Worm (Caenorhabditis elegans) whole organism, mixed stage, embryonic: Measurements from ENCODE around the gene ugt-23.

ENCODE experiments used
- M03D4.4 ChIP-seq: sonication (generic microtip); optimal IDR thresholded peaks from 2 replicates; lab custom pipeline; 2017; ENCODE audit warnings: mild to moderate bottlenecking, missing genetic modification characterization, missing compliant biosample characterization
- bed-3 ChIP-seq: fragments of 200-800 bp; sonication (Bioruptor generic); optimal IDR thresholded peaks from 3 replicates; lab custom pipeline; 2018; ENCODE audit warnings: mild to moderate bottlenecking, missing genetic modification characterization, moderate library complexity, missing compliant biosample characterization
- blmp-1 ChIP-seq: fragments of 150-350 bp; optimal IDR thresholded peaks from 2 replicates; lab custom pipeline; 2014; ENCODE audit warnings: missing biosample characterization, missing genetic modification characterization
- ceh-83 ChIP-seq: fragments of 200-800 bp; sonication (Bioruptor generic); optimal IDR thresholded peaks from 2 replicates; lab custom pipeline; 2018; ENCODE audit warnings: mild to moderate bottlenecking, missing genetic modification characterization, missing compliant biosample characterization
- elt-1 ChIP-seq: sonication (generic microtip); optimal IDR thresholded peaks from 2 replicates; lab custom pipeline; 2017; ENCODE audit warnings: missing genetic modification characterization, mild to moderate bottlenecking, missing compliant biosample characterization, antibody characterized with exemption, moderate library complexity, borderline replicate concordance; ENCODE audit not compliant: insufficient read depth
- lin-13 ChIP-seq: fragments of 150-350 bp; optimal IDR thresholded peaks from 2 replicates; lab custom pipeline; 2014; ENCODE audit warnings: missing biosample characterization, missing genetic modification characterization
- lsy-2 ChIP-seq: fragments of 150-350 bp; optimal IDR thresholded peaks from 2 replicates; lab custom pipeline; 2014; ENCODE audit warnings: missing biosample characterization, missing genetic modification characterization
- mab-5 ChIP-seq: fragments of 150-350 bp; optimal IDR thresholded peaks from 2 replicates; lab custom pipeline; 2014; ENCODE audit warnings: missing biosample characterization, missing genetic modification characterization
- mls-2 ChIP-seq: sonication (generic microtip); optimal IDR thresholded peaks from 2 replicates; lab custom pipeline; 2016; ENCODE audit warnings: mild to moderate bottlenecking, missing genetic modification characterization, moderate library complexity, missing compliant biosample characterization
- nhr-12 ChIP-seq: fragments of 150-350 bp; optimal IDR thresholded peaks from 2 replicates; lab custom pipeline; 2014; ENCODE audit warnings: missing biosample characterization, missing genetic modification characterization
- nhr-28 ChIP-seq: fragments of 150-350 bp; optimal IDR thresholded peaks from 2 replicates; lab custom pipeline; 2014; ENCODE audit warnings: missing biosample characterization, missing genetic modification characterization
- pha-4 ChIP-seq: fragments of 150-350 bp; optimal IDR thresholded peaks from 2 replicates; lab custom pipeline; 2018; ENCODE audit warnings: missing biosample characterization, missing genetic modification reagents, missing genetic modification characterization
- snpc-4 ChIP-seq: fragments of 150-350 bp; optimal IDR thresholded peaks from 2 replicates; lab custom pipeline; 2014; ENCODE audit warnings: missing biosample characterization, missing genetic modification characterization
- sptf-1 ChIP-seq: sonication (generic microtip); optimal IDR thresholded peaks from 2 replicates; lab custom pipeline; 2017; ENCODE audit warnings: mild to moderate bottlenecking, missing genetic modification characterization, moderate library complexity, missing compliant biosample characterization
- unc-120 ChIP-seq: sonication (generic microtip); optimal IDR thresholded peaks from 2 replicates; lab custom pipeline; 2017; ENCODE audit warnings: missing genetic modification characterization, missing compliant biosample characterization; ENCODE audit not compliant: poor library complexity, severe bottlenecking
- unc-62 ChIP-seq: fragments of 150-350 bp; optimal IDR thresholded peaks from 2 replicates; lab custom pipeline; 2014; ENCODE audit warnings: missing biosample characterization, missing genetic modification reagents, missing genetic modification characterization
- zip-8 ChIP-seq: fragments of 150-350 bp; optimal IDR thresholded peaks from 2 replicates; lab custom pipeline; 2014; ENCODE audit warnings: missing biosample characterization, missing genetic modification characterization
- ztf-11 ChIP-seq: fragments of 150-350 bp; optimal IDR thresholded peaks from 2 replicates; lab custom pipeline; 2014; ENCODE audit warnings: missing biosample characterization, missing genetic modification characterization

Gene ugt-23

DNA sequence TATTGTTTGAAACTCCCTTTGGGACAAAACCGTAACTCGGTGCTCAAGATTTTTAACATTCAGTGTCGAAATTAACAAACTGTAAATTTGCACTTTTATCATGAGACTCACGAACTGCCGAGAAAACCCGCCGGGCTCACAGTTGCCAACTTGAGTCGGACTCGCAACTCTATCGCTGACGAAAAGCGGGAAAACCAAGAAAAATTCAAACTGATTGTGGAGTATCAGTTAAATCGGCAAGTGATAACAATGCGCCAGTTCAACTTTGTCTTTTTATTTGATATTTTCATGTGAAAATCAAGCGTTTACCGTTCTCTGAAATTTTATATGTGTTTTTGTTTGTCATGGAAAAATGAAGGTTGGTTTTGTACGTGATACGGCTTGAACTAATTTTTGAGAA lies 42.4 kb downstream of the ugt-23 start:
- TF ChIP-seq unc-120 (tag; lab: Kevin White, UChicago) (no peak), sptf-1 (tag; lab: Kevin White, UChicago) (no peak)
- TF ChIP-seq, all 35 proteins: peak for 0

DNA sequence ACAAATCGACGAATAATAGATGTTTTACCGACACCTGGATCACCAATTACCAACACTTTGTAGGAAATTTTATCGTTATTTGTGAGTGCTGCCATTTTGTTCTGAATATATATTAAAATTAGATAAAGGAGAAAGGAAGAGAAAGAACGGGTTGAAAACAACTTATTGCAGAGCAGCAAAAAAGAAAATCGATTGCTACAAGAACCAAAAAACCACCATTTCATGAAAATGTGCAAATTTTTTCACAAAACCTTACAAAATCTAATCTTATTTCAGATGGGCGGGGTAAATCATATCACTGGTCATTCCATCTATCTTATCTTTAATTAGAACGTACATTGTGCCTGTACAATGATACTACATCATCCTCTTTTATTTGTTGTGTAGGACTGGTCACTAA lies 42.9 kb downstream of the ugt-23 start, which contains the start of gene glo-1:
glo-1 (minus strand) TSS at position 101 of the 400 bp plus-strand sequence.
- TF ChIP-seq pha-4: no peak
- no peak for TF ChIP-seq mab-5 (tag; lab: Kevin White, UChicago)
- TF ChIP-seq bed-3 (GFP tag; lab: Kevin White, UChicago): no peak
- no peak for TF ChIP-seq lsy-2 (tag; lab: Kevin White, UChicago)
- TF ChIP-seq nhr-28: no peak

DNA sequence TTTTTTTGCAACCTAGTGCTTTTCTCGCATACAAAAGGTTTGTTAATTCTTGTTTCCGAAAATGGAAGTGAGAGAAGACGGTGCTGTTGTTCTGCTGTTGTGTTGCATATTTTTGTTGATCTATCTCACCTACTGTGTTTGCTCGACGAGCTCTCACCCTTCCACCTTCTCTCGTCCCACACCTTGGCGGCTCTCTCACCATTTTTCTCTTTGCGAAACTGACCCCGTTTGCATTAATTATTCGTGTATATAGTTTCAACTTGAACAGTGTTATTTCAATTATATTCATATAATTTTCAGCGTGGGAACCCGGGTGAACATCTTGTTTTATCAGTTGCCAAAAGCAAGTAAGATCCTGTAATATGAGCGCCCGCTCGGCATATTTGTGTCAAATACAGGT lies 47.9 kb downstream of the ugt-23 start, which contains the start of gene R07B1.9:
R07B1.9 (plus strand) TSS at position 301 of the 400 bp plus-strand sequence.
- TF ChIP-seq ztf-11 (tag; lab: Kevin White, UChicago): no peak
- TF ChIP-seq blmp-1 (tag; lab: Kevin White, UChicago): no peak
- no peak for TF ChIP-seq unc-120 (tag; lab: Kevin White, UChicago)
- no peak for TF ChIP-seq M03D4.4 (tag; lab: Kevin White, UChicago)
- no peak for TF ChIP-seq bed-3 (GFP tag; lab: Kevin White, UChicago)
- no peak for TF ChIP-seq ceh-83 (GFP tag; lab: Kevin White, UChicago)
- TF ChIP-seq mls-2: no peak
- no peak for TF ChIP-seq zip-8 (tag; lab: Kevin White, UChicago)
- TF ChIP-seq unc-62 (GFP tag; lab: Kevin White, UChicago): no peak
- TF ChIP-seq pha-4: no peak
- no peak for TF ChIP-seq snpc-4 (tag; lab: Kevin White, UChicago)
- TF ChIP-seq nhr-12 (tag; lab: Kevin White, UChicago): no peak
- TF ChIP-seq elt-1 (tag; lab: Kevin White, UChicago): no peak
- TF ChIP-seq lin-13 (tag; lab: Kevin White, UChicago): no peak
